Fruit fly (Drosophila melanogaster): ENCODE measurements around the gene CG17097.

The CG17097 gene

DNA sequence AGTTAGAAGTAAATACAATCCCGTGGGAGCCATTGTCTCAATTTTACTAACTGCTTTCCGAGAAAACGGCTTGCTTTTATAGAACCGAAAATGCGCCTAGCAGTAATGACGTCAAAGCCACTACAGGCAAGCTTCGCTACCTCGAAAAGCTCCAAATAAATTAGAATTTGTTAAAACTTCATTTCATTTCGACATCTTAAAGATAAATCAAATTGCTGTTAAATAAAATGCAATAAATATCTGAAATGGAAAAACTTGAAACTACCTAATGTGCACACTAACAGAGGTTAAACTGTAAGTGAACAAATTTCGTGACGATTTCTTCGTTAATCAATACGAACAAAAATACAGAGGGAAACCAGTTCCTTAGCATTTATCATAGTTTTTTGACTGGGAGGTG is 51.8 kb downstream of the CG17097 start, which contains the start of gene CG7300:
CG7300 (minus strand) TSS at position 52 of the 400 bp plus-strand sequence.
- no peak for TF ChIP-seq insv (optimal IDR thresholded peaks at IDR 0.05)
- TF ChIP-seq Sin3A (optimal IDR thresholded peaks at IDR 0.05) = no peak
- TF ChIP-seq Myc (optimal IDR thresholded peaks at IDR 0.05) = no peak
- TF ChIP-seq psq (optimal IDR thresholded peaks at IDR 0.05) = no peak
- TF ChIP-seq h (optimal IDR thresholded peaks at IDR 0.05) = no peak
- no peak for TF ChIP-seq ttk (optimal IDR thresholded peaks at IDR 0.05)
